Fruit fly (Drosophila melanogaster): ENCODE results near the gene CG42331.

Gene CG42331

dm6 chr3R:24787042-24787565 lies 15.1 kb downstream of the CG42331 start, which contains the start of gene CG5805 (continued):
- TF ChIP-seq Eip93F (GFP tag; optimal IDR thresholded peaks at IDR 0.05) (no peak), salr (GFP tag; optimal IDR thresholded peaks at IDR 0.05) (peak in 1 of 2 experiments; percentile 71), Eip78C (GFP tag) (peak; percentile 91), Smox (GFP tag; optimal IDR thresholded peaks at IDR 0.05) (peak; percentile 74), CG1621 (tag; optimal IDR thresholded peaks at IDR 0.05) (peak; percentile 55), CG10669 (GFP tag; optimal IDR thresholded peaks at IDR 0.05) (peak; percentile 61), CG31627 (GFP tag; optimal IDR thresholded peaks at IDR 0.05) (peak; percentile 65), dsx (GFP tag; optimal IDR thresholded peaks at IDR 0.05; ENCODE audit: poor library complexity, severe bottlenecking) (no peak), fd59A (GFP tag; optimal IDR thresholded peaks at IDR 0.05) (peak; percentile 14), CG7368 (GFP tag; optimal IDR thresholded peaks at IDR 0.05) (peak; percentile 52), CG10631 (GFP tag; optimal IDR thresholded peaks at IDR 0.05) (no peak), CG6808 (GFP tag; optimal IDR thresholded peaks at IDR 0.05) (peak; percentile 15), OdsH (GFP tag; optimal IDR thresholded peaks at IDR 0.05) (peak; percentile 73), pdm3 (GFP tag; optimal IDR thresholded peaks at IDR 0.05) (peak; percentile 64), CG11294 (GFP tag; IDR thresholded peaks at IDR 0.05) (no peak), Hr38 (GFP tag; optimal IDR thresholded peaks at IDR 0.05) (no peak)

dm6 chr3R:24787734-24788133 lies 15.8 kb downstream of the CG42331 start, which contains the start of gene Ets96B:
Ets96B (plus strand) TSS chr3R:24788054.
- TF ChIP-seq CG8119 (GFP tag; IDR thresholded peaks at IDR 0.05) (no peak), Met (GFP tag; optimal IDR thresholded peaks at IDR 0.05) (no peak), Gug (GFP tag; IDR thresholded peaks at IDR 0.05) (no peak), dsx (GFP tag; optimal IDR thresholded peaks at IDR 0.05; ENCODE audit: poor library complexity, severe bottlenecking) (no peak), dac (GFP tag; optimal IDR thresholded peaks at IDR 0.05) (no peak), OdsH (GFP tag; optimal IDR thresholded peaks at IDR 0.05) (no peak)

DNA sequence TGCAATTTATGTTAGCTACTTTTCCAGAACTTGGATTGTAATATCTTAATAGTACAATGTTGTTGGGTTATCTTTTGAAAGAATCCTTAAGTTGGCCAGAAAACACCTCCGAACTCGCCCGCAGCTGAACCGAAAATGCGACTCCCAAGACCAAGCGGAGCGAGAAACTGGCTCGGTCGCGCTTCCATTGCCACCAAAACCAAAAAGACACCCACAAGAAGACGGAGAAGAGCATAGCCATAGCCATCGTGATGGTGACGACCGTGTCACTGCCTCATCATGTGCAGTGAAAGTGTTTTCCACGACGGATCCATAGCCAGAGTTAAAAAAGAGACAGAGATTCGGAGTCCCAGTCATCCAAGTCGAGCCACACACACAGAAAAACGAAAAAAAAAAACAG lies 18.1 kb downstream of the CG42331 start, which contains the start of gene CG13634:
Gene CG13634, minus strand, starts transcription at position 101 of the 400 bp plus-strand sequence.
- TF ChIP-seq svp (GFP tag), result no peak
- no peak for TF ChIP-seq Lpt (GFP tag; optimal IDR thresholded peaks at IDR 0.05)
- TF ChIP-seq Ets96B (tag; optimal IDR thresholded peaks at IDR 0.05), result no peak
- no peak for TF ChIP-seq Met (GFP tag; optimal IDR thresholded peaks at IDR 0.05)
- no peak for TF ChIP-seq Sox15 (GFP tag; optimal IDR thresholded peaks at IDR 0.05)
- TF ChIP-seq CG6163 (GFP tag; IDR thresholded peaks at IDR 0.05), result no peak
- no peak for TF ChIP-seq CG8319 (GFP tag; optimal IDR thresholded peaks at IDR 0.05)
- TF ChIP-seq salr (GFP tag; optimal IDR thresholded peaks at IDR 0.05), result no peak
- TF ChIP-seq lz (GFP tag; optimal IDR thresholded peaks at IDR 0.05), result no peak

dm6 chr3R:24798595-24798994 lies 26.6 kb downstream of the CG42331 start:
- TF ChIP-seq dac (GFP tag; optimal IDR thresholded peaks at IDR 0.05) (no peak), CG8119 (GFP tag; IDR thresholded peaks at IDR 0.05) (peak; percentile 34; the same call in 2 of the 3 replicates)

dm6 chr3R:24799503-24799902 lies 27.5 kb downstream of the CG42331 start, which contains the start of gene Ude:
Ude (minus strand) TSS chr3R:24799668.
- no peak for TF ChIP-seq Eip93F (GFP tag; optimal IDR thresholded peaks at IDR 0.05)
- peak; percentile 19 for TF ChIP-seq vri (GFP tag; optimal IDR thresholded peaks at IDR 0.05)

DNA sequence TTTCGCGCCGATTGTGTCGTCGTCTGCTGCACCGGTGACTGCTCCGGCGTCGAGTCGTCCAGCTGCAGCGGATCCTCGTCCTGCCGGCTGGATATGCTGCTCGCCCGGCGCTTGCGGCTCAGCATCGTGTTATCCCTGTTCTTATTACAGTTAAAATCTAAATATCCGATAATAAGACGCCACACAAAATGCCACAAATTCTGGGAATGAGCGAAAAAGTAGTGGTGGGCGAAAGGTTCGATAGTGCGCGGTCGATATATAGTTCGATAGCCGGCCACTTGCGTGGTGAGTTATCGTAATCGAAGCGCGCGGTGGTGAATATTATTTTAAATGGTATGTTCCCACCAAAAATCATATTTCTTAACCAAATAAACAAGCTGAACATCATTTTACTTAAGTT lies 33.1 kb downstream of the CG42331 start, which contains the start of gene polybromo:
Gene polybromo, minus strand, starts transcription at position 212 of the 400 bp plus-strand sequence.
- no peak for TF ChIP-seq CG3919 (GFP tag; optimal IDR thresholded peaks at IDR 0.05)
- TF ChIP-seq CG8119 (GFP tag; IDR thresholded peaks at IDR 0.05), result no peak
- no peak for TF ChIP-seq CG6854 (GFP tag; optimal IDR thresholded peaks at IDR 0.05)
- TF ChIP-seq CG11902 (GFP tag; optimal IDR thresholded peaks at IDR 0.05), result no peak
- no peak for TF ChIP-seq Met (GFP tag; optimal IDR thresholded peaks at IDR 0.05)
- no peak for TF ChIP-seq CG6808 (GFP tag; optimal IDR thresholded peaks at IDR 0.05)
- TF ChIP-seq CG3032 (tag; optimal IDR thresholded peaks at IDR 0.05), result no peak
- TF ChIP-seq CG9139 (GFP tag; optimal IDR thresholded peaks at IDR 0.05), result no peak
- TF ChIP-seq Sox14 (GFP tag; optimal IDR thresholded peaks at IDR 0.05), result no peak
- no peak for TF ChIP-seq spab (GFP tag; optimal IDR thresholded peaks at IDR 0.05)
- no peak for TF ChIP-seq fd59A (GFP tag; optimal IDR thresholded peaks at IDR 0.05)
- TF ChIP-seq esn (GFP tag; optimal IDR thresholded peaks at IDR 0.05), result no peak
- no peak for TF ChIP-seq CG15336 (GFP tag; IDR thresholded peaks at IDR 0.05)
- no peak for TF ChIP-seq CG34406 (GFP tag; optimal IDR thresholded peaks at IDR 0.05)
- TF ChIP-seq CG11294 (GFP tag; IDR thresholded peaks at IDR 0.05), result no peak
- no peak for TF ChIP-seq fkh (GFP tag; optimal IDR thresholded peaks at IDR 0.05)
- no peak for TF ChIP-seq Hr39 (GFP tag; optimal IDR thresholded peaks at IDR 0.05)
- no peak for TF ChIP-seq CG7368 (GFP tag; optimal IDR thresholded peaks at IDR 0.05)
- no peak for TF ChIP-seq Sox15 (GFP tag; optimal IDR thresholded peaks at IDR 0.05)
